Fruit fly (Drosophila melanogaster): ENCODE data around the gene CG43439.

Gene CG43439

dm6 chr3L:6984486-6984885, at the start of gene CG43439, which contains the start of gene CG32388:
Gene CG43439 (minus strand): TSS chr3L:6984586.
Gene CG32388 (minus strand): TSS chr3L:6984586.
- TF ChIP-seq usp (GFP tag; optimal IDR thresholded peaks at IDR 0.05) (no peak), EcR (GFP tag; optimal IDR thresholded peaks at IDR 0.05) (no peak), Dll (optimal IDR thresholded peaks at IDR 0.05) (no peak), pan (optimal IDR thresholded peaks at IDR 0.05) (no peak), CG8478 (optimal IDR thresholded peaks at IDR 0.05) (no peak), psq (optimal IDR thresholded peaks at IDR 0.05) (no peak)

DNA sequence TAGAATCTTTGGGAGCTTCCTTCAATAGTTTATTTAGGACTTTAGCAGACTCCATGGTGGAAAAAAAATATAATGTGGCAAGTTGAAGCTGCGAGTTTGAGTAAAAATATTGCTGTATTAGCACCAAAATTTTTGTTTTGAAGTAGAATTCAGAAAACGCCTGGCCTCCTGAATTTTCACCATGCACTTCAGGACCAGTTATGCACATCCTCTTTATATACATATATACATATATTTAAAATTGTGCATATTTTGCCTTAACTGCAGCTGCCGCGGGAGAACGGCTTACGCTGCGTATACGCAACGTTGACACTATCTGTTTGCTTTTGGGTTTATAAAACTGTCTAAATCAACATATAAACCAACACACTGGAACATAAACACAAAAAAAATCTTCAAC, 42.3 kb upstream of the CG43439 start, which contains the start of gene CG17744:
Gene CG17744, minus strand, starts transcription at position 101 of the 400 bp plus-strand sequence.
- TF ChIP-seq psq (optimal IDR thresholded peaks at IDR 0.05) (no peak), Dll (optimal IDR thresholded peaks at IDR 0.05) (no peak), CG8478 (optimal IDR thresholded peaks at IDR 0.05) (no peak), usp (GFP tag; optimal IDR thresholded peaks at IDR 0.05) (no peak), pan (optimal IDR thresholded peaks at IDR 0.05) (no peak), EcR (GFP tag; optimal IDR thresholded peaks at IDR 0.05) (no peak)

- no peak for TF ChIP-seq EcR (GFP tag; optimal IDR thresholded peaks at IDR 0.05)
- no peak for TF ChIP-seq CG8478 (optimal IDR thresholded peaks at IDR 0.05)
- no peak for TF ChIP-seq usp (GFP tag; optimal IDR thresholded peaks at IDR 0.05)
- no peak for TF ChIP-seq Dll (optimal IDR thresholded peaks at IDR 0.05)
- TF ChIP-seq psq (optimal IDR thresholded peaks at IDR 0.05) = no peak
- TF ChIP-seq pan (optimal IDR thresholded peaks at IDR 0.05) = no peak
Observed at dm6 chr3L:7013568-7014305, 29.4 kb upstream of the CG43439 start.

- TF ChIP-seq CG8478 (optimal IDR thresholded peaks at IDR 0.05) = no peak
- no peak for TF ChIP-seq Dll (optimal IDR thresholded peaks at IDR 0.05)
- no peak for TF ChIP-seq EcR (GFP tag; optimal IDR thresholded peaks at IDR 0.05)
- TF ChIP-seq pan (optimal IDR thresholded peaks at IDR 0.05) = no peak
- TF ChIP-seq psq (optimal IDR thresholded peaks at IDR 0.05) = no peak
- TF ChIP-seq usp (GFP tag; optimal IDR thresholded peaks at IDR 0.05) = no peak
Observed at dm6 chr3L:7012271-7012670, 27.9 kb upstream of the CG43439 start.

DNA sequence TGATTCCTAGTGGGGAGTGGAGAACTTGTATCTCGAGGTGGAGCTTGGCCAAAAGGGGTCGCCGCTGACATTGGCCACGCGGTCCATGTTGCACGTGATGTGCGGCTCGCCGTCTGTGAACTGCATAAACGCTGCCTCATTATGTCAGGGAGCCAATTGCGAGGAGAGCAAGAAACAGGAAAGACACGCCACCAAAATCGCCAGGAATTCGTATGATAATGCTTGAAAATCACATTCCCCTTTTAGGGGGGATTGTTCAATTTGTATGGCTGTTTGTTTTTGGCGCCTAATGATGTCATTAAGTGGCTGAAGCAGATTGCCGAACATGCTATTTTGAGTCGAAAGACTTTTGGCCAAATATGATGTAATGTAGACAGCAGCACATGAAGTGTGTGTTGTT, 25.5 kb upstream of the CG43439 start:
- TF ChIP-seq CG8478 (optimal IDR thresholded peaks at IDR 0.05) (no peak), usp (GFP tag; optimal IDR thresholded peaks at IDR 0.05) (no peak), pan (optimal IDR thresholded peaks at IDR 0.05) (no peak), EcR (GFP tag; optimal IDR thresholded peaks at IDR 0.05) (no peak), psq (optimal IDR thresholded peaks at IDR 0.05) (no peak), Dll (optimal IDR thresholded peaks at IDR 0.05) (no peak)

DNA sequence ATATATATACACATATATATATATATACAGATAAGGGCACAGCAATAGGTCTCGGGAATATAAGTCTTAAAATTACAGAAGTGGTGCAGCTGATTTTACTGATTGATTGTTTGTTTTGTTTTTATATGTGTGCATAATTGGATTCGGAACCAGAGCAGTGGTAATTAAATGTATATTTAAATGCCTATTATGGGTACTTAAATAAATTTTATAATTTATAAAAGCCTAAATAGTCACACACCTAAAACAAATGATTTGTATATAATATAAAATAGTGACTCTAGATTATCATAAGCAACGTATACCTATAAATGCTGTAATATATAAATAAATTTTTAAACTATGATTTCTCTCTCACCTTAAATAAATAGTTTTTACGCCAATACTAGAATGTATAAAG, 25.0 kb upstream of the CG43439 start:
- TF ChIP-seq CG8478 (optimal IDR thresholded peaks at IDR 0.05) (no peak), EcR (GFP tag; optimal IDR thresholded peaks at IDR 0.05) (no peak), Dll (optimal IDR thresholded peaks at IDR 0.05) (no peak), psq (optimal IDR thresholded peaks at IDR 0.05) (no peak), usp (GFP tag; optimal IDR thresholded peaks at IDR 0.05) (no peak), pan (optimal IDR thresholded peaks at IDR 0.05) (no peak)

DNA sequence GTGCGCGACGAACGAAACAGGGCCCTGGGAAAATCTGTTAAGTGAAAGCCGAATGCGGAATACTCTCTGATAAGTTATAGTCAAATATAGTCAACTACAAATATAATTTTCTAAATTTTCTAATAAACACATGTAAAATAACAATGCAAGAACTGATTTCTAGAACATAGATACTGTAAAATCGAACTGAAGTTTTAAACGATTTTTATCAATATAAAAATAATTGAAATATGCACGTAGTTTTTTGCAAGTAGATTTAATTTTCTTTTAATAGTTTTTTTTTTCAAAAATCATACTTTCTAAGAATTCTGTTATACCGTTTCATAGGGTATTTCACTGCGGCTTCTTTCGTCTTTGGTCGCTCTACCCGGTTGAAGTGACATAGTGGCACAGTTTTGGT, 24.0 kb upstream of the CG43439 start:
- TF ChIP-seq Dll (optimal IDR thresholded peaks at IDR 0.05) = no peak
- TF ChIP-seq CG8478 (optimal IDR thresholded peaks at IDR 0.05) = no peak
- no peak for TF ChIP-seq psq (optimal IDR thresholded peaks at IDR 0.05)
- TF ChIP-seq EcR (GFP tag; optimal IDR thresholded peaks at IDR 0.05) = no peak
- no peak for TF ChIP-seq pan (optimal IDR thresholded peaks at IDR 0.05)
- TF ChIP-seq usp (GFP tag; optimal IDR thresholded peaks at IDR 0.05) = no peak

DNA sequence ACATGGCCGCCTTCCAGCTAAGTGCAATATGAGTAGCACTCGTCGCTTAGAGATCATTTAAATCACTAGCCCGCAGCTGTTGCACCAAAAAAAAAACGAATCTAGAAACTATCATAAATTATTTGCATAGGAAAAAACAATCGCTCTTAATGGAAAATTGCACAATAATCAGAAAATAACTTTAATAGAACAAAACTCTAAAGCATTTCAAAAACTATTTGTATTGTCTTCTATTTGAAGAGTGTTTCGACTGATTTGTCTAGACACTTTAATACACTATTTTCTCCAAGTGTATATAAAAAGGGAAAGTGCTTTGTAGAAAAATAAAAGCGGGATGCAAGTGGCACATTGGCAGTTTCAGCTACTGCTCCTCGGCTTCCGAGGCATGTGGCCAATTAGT, 22.0 kb upstream of the CG43439 start:
- TF ChIP-seq EcR (GFP tag; optimal IDR thresholded peaks at IDR 0.05) (no peak), pan (optimal IDR thresholded peaks at IDR 0.05) (no peak), psq (optimal IDR thresholded peaks at IDR 0.05) (no peak), usp (GFP tag; optimal IDR thresholded peaks at IDR 0.05) (no peak), CG8478 (optimal IDR thresholded peaks at IDR 0.05) (no peak), Dll (optimal IDR thresholded peaks at IDR 0.05) (no peak)

- TF ChIP-seq pan (optimal IDR thresholded peaks at IDR 0.05) = no peak
- no peak for TF ChIP-seq Dll (optimal IDR thresholded peaks at IDR 0.05)
- no peak for TF ChIP-seq psq (optimal IDR thresholded peaks at IDR 0.05)
- TF ChIP-seq usp (GFP tag; optimal IDR thresholded peaks at IDR 0.05) = no peak
Observed at dm6 chr3L:7003132-7003531, 18.7 kb upstream of the CG43439 start.

DNA sequence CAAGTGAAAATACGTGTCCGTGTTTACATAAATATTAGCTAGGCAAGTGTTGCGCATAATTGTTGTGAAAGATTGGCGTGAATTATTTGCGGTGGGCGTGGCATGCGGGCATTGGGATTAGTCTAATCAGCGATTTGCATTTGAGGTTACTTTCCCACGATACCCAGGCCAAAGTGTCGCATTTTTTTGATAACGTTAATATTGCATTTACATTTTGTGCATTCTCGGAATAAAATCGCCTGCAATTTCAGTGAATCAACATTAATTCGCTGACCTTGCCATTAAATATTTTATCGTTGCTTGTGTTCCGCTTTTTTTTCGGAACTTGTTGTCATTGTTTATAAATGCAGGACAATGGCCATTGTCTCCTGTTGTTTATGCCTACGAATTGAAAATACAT, 18.0 kb upstream of the CG43439 start:
- TF ChIP-seq EcR (GFP tag; optimal IDR thresholded peaks at IDR 0.05) = no peak
- TF ChIP-seq Dll (optimal IDR thresholded peaks at IDR 0.05) = no peak
- no peak for TF ChIP-seq CG8478 (optimal IDR thresholded peaks at IDR 0.05)
- no peak for TF ChIP-seq usp (GFP tag; optimal IDR thresholded peaks at IDR 0.05)
- no peak for TF ChIP-seq psq (optimal IDR thresholded peaks at IDR 0.05)
- no peak for TF ChIP-seq pan (optimal IDR thresholded peaks at IDR 0.05)

- TF ChIP-seq pan (optimal IDR thresholded peaks at IDR 0.05) (no peak), EcR (GFP tag; optimal IDR thresholded peaks at IDR 0.05) (no peak), Dll (optimal IDR thresholded peaks at IDR 0.05) (no peak), CG8478 (optimal IDR thresholded peaks at IDR 0.05) (no peak), usp (GFP tag; optimal IDR thresholded peaks at IDR 0.05) (no peak), psq (optimal IDR thresholded peaks at IDR 0.05) (no peak)
Observed at dm6 chr3L:7001855-7002254, 17.5 kb upstream of the CG43439 start.

- no peak for TF ChIP-seq Dll (optimal IDR thresholded peaks at IDR 0.05)
- TF ChIP-seq pan (optimal IDR thresholded peaks at IDR 0.05) = no peak
- TF ChIP-seq EcR (GFP tag; optimal IDR thresholded peaks at IDR 0.05) = no peak
- TF ChIP-seq usp (GFP tag; optimal IDR thresholded peaks at IDR 0.05) = no peak
- no peak for TF ChIP-seq CG8478 (optimal IDR thresholded peaks at IDR 0.05)
- TF ChIP-seq psq (optimal IDR thresholded peaks at IDR 0.05) = no peak
Observed at dm6 chr3L:6999993-7000392, 15.6 kb upstream of the CG43439 start.

Data from whole organism.